Fruit fly (Drosophila melanogaster): ENCODE results near the gene Blos2.

The Blos2 gene

dm6 chr3L:11091943-11092609 is 30.7 kb downstream of the Blos2 start:
- no peak for TF ChIP-seq CTCF (optimal IDR thresholded peaks at IDR 0.05)
- no peak for TF ChIP-seq CG8478 (optimal IDR thresholded peaks at IDR 0.05)

dm6 chr3L:11092610-11092961 is 31.2 kb downstream of the Blos2 start:
- TF ChIP-seq CG8478 (optimal IDR thresholded peaks at IDR 0.05) (no peak), CTCF (optimal IDR thresholded peaks at IDR 0.05) (no peak)

- TF ChIP-seq CG8478 (optimal IDR thresholded peaks at IDR 0.05): no peak
- TF ChIP-seq CTCF (optimal IDR thresholded peaks at IDR 0.05): peak in 1 of 2 experiments; percentile 2
Observed at dm6 chr3L:11093046-11093520, 31.7 kb downstream of the Blos2 start, which contains the start of gene JIL-1. JIL-1 (minus strand) TSS chr3L:11093193.

- no peak for TF ChIP-seq CG8478 (optimal IDR thresholded peaks at IDR 0.05)
- no peak for TF ChIP-seq CTCF (optimal IDR thresholded peaks at IDR 0.05)
Observed at dm6 chr3L:11094279-11094678, 32.9 kb downstream of the Blos2 start.

- TF ChIP-seq CG8478 (optimal IDR thresholded peaks at IDR 0.05) (no peak), CTCF (optimal IDR thresholded peaks at IDR 0.05) (no peak)
Observed at dm6 chr3L:11096195-11096908, 35.0 kb downstream of the Blos2 start, which contains the start of the genes CG46439, Iyd and CG33947. CG46439 (minus strand) TSS chr3L:11096245. Iyd (minus strand) TSS chr3L:11096245. CG33947 (plus strand) TSS chr3L:11096496.

- TF ChIP-seq CTCF (optimal IDR thresholded peaks at IDR 0.05): no peak
- no peak for TF ChIP-seq CG8478 (optimal IDR thresholded peaks at IDR 0.05)
Observed at dm6 chr3L:11097982-11098663, 36.8 kb downstream of the Blos2 start, which contains the start of the genes Irbp18 and APP-BP1. Irbp18 (minus strand) TSS chr3L:11098186. APP-BP1 (plus strand) TSS chr3L:11098412.

- no peak for TF ChIP-seq CTCF (optimal IDR thresholded peaks at IDR 0.05)
- TF ChIP-seq CG8478 (optimal IDR thresholded peaks at IDR 0.05): no peak
Observed at dm6 chr3L:11101598-11101997, 40.2 kb downstream of the Blos2 start, which contains the start of gene Elo68beta. Elo68beta (minus strand) TSS chr3L:11101698.

dm6 chr3L:11102930-11103329 is 41.6 kb downstream of the Blos2 start, which contains the start of gene Elo68alpha:
Elo68alpha (minus strand) TSS chr3L:11103030.
- TF ChIP-seq CG8478 (optimal IDR thresholded peaks at IDR 0.05) (no peak), CTCF (optimal IDR thresholded peaks at IDR 0.05) (no peak)

- TF ChIP-seq CTCF (optimal IDR thresholded peaks at IDR 0.05): no peak
- no peak for TF ChIP-seq CG8478 (optimal IDR thresholded peaks at IDR 0.05)
Observed at dm6 chr3L:11103773-11104172, 42.4 kb downstream of the Blos2 start, which contains the start of gene CG32071. CG32071 (minus strand) TSS chr3L:11103873.

dm6 chr3L:11107432-11107831 is 46.1 kb downstream of the Blos2 start, which contains the start of gene CG32073:
CG32073 (minus strand) TSS chr3L:11107582.
- TF ChIP-seq CTCF (optimal IDR thresholded peaks at IDR 0.05) (no peak), CG8478 (optimal IDR thresholded peaks at IDR 0.05) (no peak)

dm6 chr3L:11107935-11108334 is 46.6 kb downstream of the Blos2 start, which contains the start of gene CG12522:
CG12522 (plus strand) TSS chr3L:11108235.
- no peak for TF ChIP-seq CG8478 (optimal IDR thresholded peaks at IDR 0.05)
- TF ChIP-seq CTCF (optimal IDR thresholded peaks at IDR 0.05): no peak

dm6 chr3L:11109454-11109853 is 48.1 kb downstream of the Blos2 start, which contains the start of the genes CG34012 and emei:
CG34012 (minus strand) TSS chr3L:11109505.
emei (plus strand) TSS chr3L:11109690.
- no peak for TF ChIP-seq CTCF (optimal IDR thresholded peaks at IDR 0.05)
- TF ChIP-seq CG8478 (optimal IDR thresholded peaks at IDR 0.05): no peak

Data from S2 (cell line).